Worm (Caenorhabditis elegans) whole organism, L4 larva: ENCODE measurements around the gene dpr-1.

ENCODE experiments used
- dpl-1 ChIP-seq: fragments of 150-350 bp; optimal IDR thresholded peaks from 2 replicates; lab custom pipeline; 2014; ENCODE audit warnings: missing biosample characterization, missing genetic modification reagents, missing genetic modification characterization
- lin-39 ChIP-seq: fragments of 150-350 bp; optimal IDR thresholded peaks from 2 replicates; lab custom pipeline; 2014; ENCODE audit warnings: missing biosample characterization, missing genetic modification reagents, missing genetic modification characterization
- lsy-2 ChIP-seq, 2 experiments: fragments of 150-350 bp in 1 of 2; sonication (generic microtip) in 1 of 2; optimal IDR thresholded peaks; 2 replicates each; lab custom pipeline; 2014 to 2017; ENCODE audit warnings: missing biosample characterization in 2 of 2, missing genetic modification characterization in 2 of 2
- nhr-76 ChIP-seq: fragments of 150-350 bp; optimal IDR thresholded peaks from 2 replicates; lab custom pipeline; 2014; ENCODE audit warnings: missing biosample characterization, missing genetic modification characterization
- pha-4 ChIP-seq, 2 experiments: fragments of 150-350 bp in 1 of 2; fragments of 200-800 bp in 1 of 2; sonication (Bioruptor generic) in 1 of 2; IDR thresholded peaks in 1 of 2; optimal IDR thresholded peaks in 1 of 2; 2 replicates each; pipeline versions ENCODE4 v1.3.6 to Lab custom; 2014 to 2022; ENCODE audit warnings: missing genetic modification characterization in 2 of 2, missing genetic modification reagents in 2 of 2, missing biosample characterization in 1 of 2, missing compliant biosample characterization in 1 of 2
- skn-1 ChIP-seq: fragments of 150-350 bp; optimal IDR thresholded peaks from 2 replicates; lab custom pipeline; 2014; ENCODE audit warnings: missing biosample characterization, missing genetic modification characterization
- snpc-4 ChIP-seq: fragments of 150-350 bp; optimal IDR thresholded peaks from 2 replicates; lab custom pipeline; 2014; ENCODE audit warnings: missing biosample characterization, missing genetic modification characterization

- TF ChIP-seq pha-4 (GFP tag; IDR thresholded peaks at IDR 0.05; lab: Robert Waterston, UW) (no peak), pha-4 (tag; optimal IDR thresholded peaks at IDR 0.05; lab: Kevin White, UChicago) (no peak), nhr-76 (tag; lab: Kevin White, UChicago) (no peak), snpc-4 (tag; lab: Kevin White, UChicago) (no peak), lsy-2 (tag; optimal IDR thresholded peaks at IDR 0.05; lab: Kevin White, UChicago) (no peak), skn-1 (tag; lab: Kevin White, UChicago) (no peak), dpl-1 (GFP tag; lab: Kevin White, UChicago) (no peak), lin-39 (tag; lab: Kevin White, UChicago) (no peak)
These were observed 39.5 kb downstream of the dpr-1 start, which contains the start of gene C06B3.1 for ce11 chrV:13902495-13902894.
